Fruit fly (Drosophila melanogaster): ENCODE data around the gene CG33253.

CG33253 gene

dm6 chrX:19193336-19193735, 10.1 kb downstream of the CG33253 start, which contains the start of the genes CG7914 and CG14194 (continued):
- TF ChIP-seq ase (GFP tag; IDR thresholded peaks at IDR 0.05) = no peak
- no peak for TF ChIP-seq grn (GFP tag; optimal IDR thresholded peaks at IDR 0.05)
- TF ChIP-seq CG2875 (GFP tag; optimal IDR thresholded peaks at IDR 0.05) = no peak
- no peak for TF ChIP-seq lov (optimal IDR thresholded peaks at IDR 0.05)
- no peak for TF ChIP-seq lov (GFP tag; IDR thresholded peaks at IDR 0.05)
- no peak for TF ChIP-seq mam (GFP tag; optimal IDR thresholded peaks at IDR 0.05)
- TF ChIP-seq CG15514 (GFP tag; optimal IDR thresholded peaks at IDR 0.05) = peak; percentile 58
- peak; percentile 94 for TF ChIP-seq tna (GFP tag; IDR thresholded peaks at IDR 0.05; ENCODE audit: partially characterized antibody)
- peak; percentile 89 for TF ChIP-seq ato (GFP tag; IDR thresholded peaks at IDR 0.05; ENCODE audit: partially characterized antibody)
- no peak for TF ChIP-seq bigmax (GFP tag; optimal IDR thresholded peaks at IDR 0.05)
- TF ChIP-seq sug (tag; optimal IDR thresholded peaks at IDR 0.05) = peak; percentile 7
- no peak for TF ChIP-seq repo (GFP tag; optimal IDR thresholded peaks at IDR 0.05)
- no peak for TF ChIP-seq CG31224 (GFP tag; IDR thresholded peaks at IDR 0.05)
- TF ChIP-seq CG9609 (GFP tag; optimal IDR thresholded peaks at IDR 0.05) = no peak
- no peak for TF ChIP-seq disco-r (GFP tag; optimal IDR thresholded peaks at IDR 0.05)
- TF ChIP-seq Sry-β (GFP tag; optimal IDR thresholded peaks at IDR 0.05) = peak; percentile 92
- no peak for TF ChIP-seq mirr (GFP tag; optimal IDR thresholded peaks at IDR 0.05)
- TF ChIP-seq CG9932 (GFP tag; IDR thresholded peaks at IDR 0.05) = peak; percentile 15; the same call in 1 of the 2 replicates
- TF ChIP-seq grau (tag; optimal IDR thresholded peaks at IDR 0.05) = peak; percentile 14
- no peak for TF ChIP-seq E2f1 (GFP tag; IDR thresholded peaks at IDR 0.05)
- TF ChIP-seq odd (GFP tag; optimal IDR thresholded peaks at IDR 0.05) = no peak
- no peak for TF ChIP-seq ssp (GFP tag; IDR thresholded peaks at IDR 0.05)
- peak; percentile 87 for TF ChIP-seq Bgb (GFP tag; IDR thresholded peaks at IDR 0.05; ENCODE audit: partially characterized antibody)
- peak; percentile 62 for TF ChIP-seq row (GFP tag; IDR thresholded peaks at IDR 0.05)
- TF ChIP-seq CG16863 (GFP tag; optimal IDR thresholded peaks at IDR 0.05) = no peak
- TF ChIP-seq CG8924 (tag; optimal IDR thresholded peaks at IDR 0.05) = peak; percentile 1
- TF ChIP-seq CG3995 (GFP tag; optimal IDR thresholded peaks at IDR 0.05) = no peak
- no peak for TF ChIP-seq Doc2 (GFP tag; IDR thresholded peaks at IDR 0.05)
- peak; percentile 80 for TF ChIP-seq mld (GFP tag; IDR thresholded peaks at IDR 0.05; ENCODE audit: partially characterized antibody)
- peak; percentile 5 for TF ChIP-seq CG2712 (tag; optimal IDR thresholded peaks at IDR 0.05)
- peak; percentile 63; the same call in 2 of the 3 replicates for TF ChIP-seq Doc3 (GFP tag; IDR thresholded peaks at IDR 0.05; ENCODE audit: partially characterized antibody)
- peak; percentile 96 for TF ChIP-seq Dref (GFP tag; IDR thresholded peaks at IDR 0.05)
- no peak for TF ChIP-seq CG4404 (GFP tag; IDR thresholded peaks at IDR 0.05)
- TF ChIP-seq CG33213 (GFP tag; optimal IDR thresholded peaks at IDR 0.05) = no peak
- TF ChIP-seq toy (GFP tag; IDR thresholded peaks at IDR 0.05) = no peak
- TF ChIP-seq zfh2 (GFP tag; optimal IDR thresholded peaks at IDR 0.05) = no peak
- peak; percentile 74 for TF ChIP-seq sna (GFP tag; IDR thresholded peaks at IDR 0.05; ENCODE audit: partially characterized antibody)
- TF ChIP-seq HmgD (GFP tag; optimal IDR thresholded peaks at IDR 0.05) = peak; percentile 29
- TF ChIP-seq CG18011 (GFP tag; optimal IDR thresholded peaks at IDR 0.05) = peak; percentile 46
- TF ChIP-seq Hr78 (GFP tag; optimal IDR thresholded peaks at IDR 0.05) = no peak
- no peak for TF ChIP-seq CG15479 (GFP tag; optimal IDR thresholded peaks at IDR 0.05)
- 0 out of 2 replicates have a peak, but pooled peaks have one; percentile 32 for TF ChIP-seq sob (GFP tag; IDR thresholded peaks at IDR 0.05)
- TF ChIP-seq CG12659 (GFP tag; optimal IDR thresholded peaks at IDR 0.05) = peak; percentile 4
- TF ChIP-seq Xrp1 (GFP tag; IDR thresholded peaks at IDR 0.05) = no peak
- no peak for TF ChIP-seq zfh1 (GFP tag; IDR thresholded peaks at IDR 0.05)
- TF ChIP-seq bbx (GFP tag; IDR thresholded peaks at IDR 0.05; ENCODE audit: partially characterized antibody) = peak; percentile 89
- TF ChIP-seq Poxn (GFP tag; IDR thresholded peaks at IDR 0.05) = no peak
- no peak for TF ChIP-seq Pdp1 (GFP tag; optimal IDR thresholded peaks at IDR 0.05)
- TF ChIP-seq CG4730 (GFP tag; IDR thresholded peaks at IDR 0.05) = no peak
- TF ChIP-seq CG16813 (GFP tag; IDR thresholded peaks at IDR 0.05; ENCODE audit: partially characterized antibody) = peak; percentile 82
- no peak for TF ChIP-seq CG9727 (GFP tag; optimal IDR thresholded peaks at IDR 0.05)

Data from whole organism, embryonic.